Fruit fly (Drosophila melanogaster): ENCODE results near the gene CG14132.

The CG14132 gene

DNA sequence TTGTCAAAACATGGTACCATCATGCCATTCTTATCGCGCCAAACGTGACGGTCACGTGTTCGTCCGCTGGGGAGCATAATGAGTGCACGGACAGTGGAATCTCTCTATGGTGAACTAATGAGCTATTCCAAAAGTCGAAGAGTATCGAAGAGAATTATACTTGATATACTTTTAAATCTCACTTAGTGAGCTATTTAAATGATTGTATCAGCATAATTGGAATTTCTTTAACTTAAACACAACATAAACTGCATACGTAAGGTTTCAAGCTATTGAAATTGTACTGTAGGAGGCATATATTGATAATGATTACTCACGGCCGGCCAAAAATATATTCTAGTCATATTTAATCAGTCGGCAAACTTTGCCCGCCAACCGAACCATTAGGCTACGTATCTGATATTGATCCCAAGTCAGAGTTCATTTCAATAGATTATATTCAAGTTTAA lies 6.4 kb upstream of the CG14132 start (continued):
- TF ChIP-seq Med (GFP tag): peak; percentile 79
- TF ChIP-seq CG16779 (GFP tag; IDR thresholded peaks at IDR 0.05): no peak
- no peak for TF ChIP-seq tap (tag; optimal IDR thresholded peaks at IDR 0.05)
- TF ChIP-seq abd-A (tag; optimal IDR thresholded peaks at IDR 0.05): no peak
- no peak for TF ChIP-seq Hr51 (GFP tag; optimal IDR thresholded peaks at IDR 0.05)
- no peak for TF ChIP-seq wor (GFP tag; IDR thresholded peaks at IDR 0.05)
- 0 out of 2 replicates have a peak, but pooled peaks have one; percentile 8 for TF ChIP-seq CG32767 (GFP tag; IDR thresholded peaks at IDR 0.05)
- TF ChIP-seq pan (optimal IDR thresholded peaks at IDR 0.05): no peak
- TF ChIP-seq pan (GFP tag; optimal IDR thresholded peaks at IDR 0.05 in 1 of 2, IDR thresholded peaks at IDR 0.05 in 1 of 2): no peak
- no peak for TF ChIP-seq her (GFP tag; optimal IDR thresholded peaks at IDR 0.05)
- no peak for TF ChIP-seq ham (GFP tag; IDR thresholded peaks at IDR 0.05)
- TF ChIP-seq da (GFP tag; optimal IDR thresholded peaks at IDR 0.05): no peak
- TF ChIP-seq CG18619 (GFP tag; optimal IDR thresholded peaks at IDR 0.05): no peak
- no peak for TF ChIP-seq CG15073 (GFP tag; optimal IDR thresholded peaks at IDR 0.05)
- no peak for TF ChIP-seq CG17802 (tag; optimal IDR thresholded peaks at IDR 0.05)
- TF ChIP-seq tgo (GFP tag; IDR thresholded peaks at IDR 0.05): peak; percentile 35; the same call in 1 of the 3 replicates
- TF ChIP-seq trem (tag; optimal IDR thresholded peaks at IDR 0.05): no peak
- TF ChIP-seq CG13287 (GFP tag; IDR thresholded peaks at IDR 0.05; ENCODE audit: partially characterized antibody): no peak
- peak; percentile 26; the same call in 1 of the 3 replicates for TF ChIP-seq Aef1 (GFP tag; IDR thresholded peaks at IDR 0.05)
- no peak for TF ChIP-seq stwl (tag; optimal IDR thresholded peaks at IDR 0.05)
- no peak for TF ChIP-seq CG2678 (tag; optimal IDR thresholded peaks at IDR 0.05)
- peak; percentile 96 for TF ChIP-seq cwo (GFP tag; optimal IDR thresholded peaks at IDR 0.05)
- TF ChIP-seq CG2875 (GFP tag; optimal IDR thresholded peaks at IDR 0.05): no peak
- TF ChIP-seq CG6791 (GFP tag; IDR thresholded peaks at IDR 0.05; ENCODE audit: partially characterized antibody): no peak
- no peak for TF ChIP-seq Rx (GFP tag; IDR thresholded peaks at IDR 0.05)

DNA sequence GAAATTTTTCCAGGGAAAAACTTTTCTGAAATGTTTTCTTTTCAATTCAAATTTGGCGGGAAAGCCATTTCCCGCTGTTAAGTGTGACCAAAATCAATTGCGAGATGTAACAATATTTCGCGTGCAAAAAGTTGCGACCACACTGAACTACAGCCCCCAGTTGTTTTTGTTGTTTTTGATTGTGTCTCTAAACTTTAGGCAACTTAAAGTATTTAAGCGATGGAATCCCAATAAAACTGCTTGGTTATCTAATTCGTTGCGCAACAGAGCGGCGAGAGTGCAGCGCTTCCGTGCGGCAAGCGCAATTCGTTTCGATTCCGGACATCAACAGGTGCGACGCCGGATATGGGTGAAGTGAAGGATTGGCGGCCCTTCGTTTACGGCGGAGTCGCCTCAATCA lies 5.7 kb upstream of the CG14132 start, which contains the start of gene Bmcp:
Bmcp (plus strand) TSS at position 155 of the 400 bp plus-strand sequence.
- TF ChIP-seq CG11560 (tag; IDR thresholded peaks at IDR 0.05) (no peak), Hmx (GFP tag; optimal IDR thresholded peaks at IDR 0.05) (no peak), odd (GFP tag; optimal IDR thresholded peaks at IDR 0.05) (peak; percentile 8), Hr39 (optimal IDR thresholded peaks at IDR 0.05) (no peak), Med (GFP tag) (peak; percentile 71), CG10267 (tag; optimal IDR thresholded peaks at IDR 0.05) (peak; percentile 50), zfh1 (GFP tag; IDR thresholded peaks at IDR 0.05) (no peak), Fer3 (tag; optimal IDR thresholded peaks at IDR 0.05) (no peak), NfI (GFP tag; optimal IDR thresholded peaks at IDR 0.05) (peak; percentile 51), CG8290 (GFP tag; optimal IDR thresholded peaks at IDR 0.05) (no peak), CG8290 (tag; optimal IDR thresholded peaks at IDR 0.05) (peak in 1 of 2 experiments; percentile 28), CG34422 (GFP tag; IDR thresholded peaks at IDR 0.05) (peak; percentile 47; the same call in 1 of the 3 replicates), CG33213 (GFP tag; optimal IDR thresholded peaks at IDR 0.05) (peak; percentile 26), nau (GFP tag; optimal IDR thresholded peaks at IDR 0.05) (peak; percentile 18), B-H2 (GFP tag; optimal IDR thresholded peaks at IDR 0.05) (peak; percentile 27), Dp (GFP tag; optimal IDR thresholded peaks at IDR 0.05) (peak; percentile 90), Lhr (GFP tag; optimal IDR thresholded peaks at IDR 0.05) (peak; percentile 24), CG17186 (GFP tag; optimal IDR thresholded peaks at IDR 0.05) (peak; percentile 27), MESR4 (GFP tag; optimal IDR thresholded peaks at IDR 0.05) (peak; percentile 49), MTF-1 (GFP tag; optimal IDR thresholded peaks at IDR 0.05; ENCODE audit: borderline replicate concordance) (no peak), CG18619 (GFP tag; optimal IDR thresholded peaks at IDR 0.05) (peak; percentile 1), CG7839 (tag; optimal IDR thresholded peaks at IDR 0.05) (peak; percentile 12), CG9797 (GFP tag; optimal IDR thresholded peaks at IDR 0.05) (peak; percentile 79), Pdp1 (GFP tag; optimal IDR thresholded peaks at IDR 0.05) (peak in 1 of 2 experiments; percentile 90), stwl (tag; optimal IDR thresholded peaks at IDR 0.05) (peak; percentile 94), Ets97D (GFP tag; optimal IDR thresholded peaks at IDR 0.05) (peak; percentile 95), nom (GFP tag; optimal IDR thresholded peaks at IDR 0.05) (peak; percentile 2), gfzf (GFP tag; optimal IDR thresholded peaks at IDR 0.05) (peak; percentile 88)

Data from whole organism, embryonic.